Worm (Caenorhabditis elegans) whole organism, young adult: ENCODE data around the gene mrps-14.

Experiments
- C06A6.2 ChIP-seq: fragments of 200-800 bp; sonication (Bioruptor generic); conservative IDR thresholded peaks from 2 replicates; pipeline ENCODE4 v1.3.6; 2022; ENCODE audit warnings: missing genetic modification characterization, missing compliant biosample characterization
- C17E4.6 ChIP-seq: fragments of 200-800 bp; sonication (Bioruptor generic); IDR thresholded peaks from 2 replicates; pipeline ENCODE4 v1.3.6; 2022; ENCODE audit warnings: missing genetic modification reagents, missing genetic modification characterization, missing compliant biosample characterization
- K12H6.12 ChIP-seq: fragments of 200-800 bp; sonication (Bioruptor generic); optimal IDR thresholded peaks from 2 replicates; lab custom pipeline; 2018; ENCODE audit warnings: mild to moderate bottlenecking, missing genetic modification characterization, missing compliant biosample characterization
- T07F8.4 ChIP-seq: sonication (generic microtip); optimal IDR thresholded peaks from 2 replicates; lab custom pipeline; 2016; ENCODE audit warnings: mild to moderate bottlenecking, missing genetic modification characterization, moderate library complexity, missing compliant biosample characterization
- Y67H2A.10 ChIP-seq: fragments of 200-800 bp; sonication (Bioruptor generic); conservative IDR thresholded peaks from 2 replicates; pipeline ENCODE4 v1.3.6; 2022; ENCODE audit warnings: missing genetic modification reagents, missing genetic modification characterization, missing compliant biosample characterization
- Y95B8A.8 ChIP-seq: fragments of 200-800 bp; sonication (Bioruptor generic); IDR thresholded peaks from 2 replicates; pipeline ENCODE4 v1.3.6; 2022; ENCODE audit warnings: missing genetic modification reagents, missing genetic modification characterization, missing compliant biosample characterization
- ama-1 ChIP-seq, 3 experiments: fragments of 150-350 bp in 1 of 3; sonication (generic microtip) in 2 of 3; optimal IDR thresholded peaks; 2 replicates each; lab custom pipeline; 2014 to 2018; ENCODE audit warnings: missing biosample characterization in 2 of 3, missing genetic modification characterization in 2 of 3, missing genetic modification reagents in 2 of 3
- aptf-2 ChIP-seq: fragments of 200-800 bp; sonication (Bioruptor generic); conservative IDR thresholded peaks from 2 replicates; pipeline ENCODE4 v1.3.6; 2022; ENCODE audit warnings: missing genetic modification reagents, missing genetic modification characterization, missing compliant biosample characterization
- aptf-3 ChIP-seq: fragments of 200-800 bp; sonication (Bioruptor generic); IDR thresholded peaks from 2 replicates; pipeline ENCODE4 v1.3.6; 2022; ENCODE audit warnings: missing genetic modification characterization, missing compliant biosample characterization
- attf-6 ChIP-seq: fragments of 200-800 bp; sonication (Bioruptor generic); IDR thresholded peaks from 2 replicates; pipeline ENCODE4 v1.3.6; 2022; ENCODE audit warnings: missing genetic modification reagents, missing genetic modification characterization, missing compliant biosample characterization
- bed-2 ChIP-seq: fragments of 200-800 bp; sonication (Bioruptor generic); IDR thresholded peaks from 2 replicates; pipeline ENCODE4 v1.3.6; 2022; ENCODE audit warnings: missing genetic modification reagents, missing genetic modification characterization, missing compliant biosample characterization
- cebp-1 ChIP-seq, 2 experiments: fragments of 200-800 bp in 1 of 2; sonication (Bioruptor generic) in 1 of 2; sonication (generic microtip) in 1 of 2; IDR thresholded peaks in 1 of 2; optimal IDR thresholded peaks in 1 of 2; 2 replicates each; pipeline versions ENCODE4 v1.3.6 to Lab custom; 2017 to 2022; ENCODE audit warnings: missing compliant biosample characterization in 2 of 2, missing genetic modification characterization in 2 of 2, mild to moderate bottlenecking in 1 of 2, missing genetic modification reagents in 1 of 2, moderate library complexity in 1 of 2
- cebp-2 ChIP-seq: fragments of 200-800 bp; sonication (Bioruptor generic); IDR thresholded peaks from 2 replicates; pipeline ENCODE4 v1.3.6; 2022; ENCODE audit warnings: missing genetic modification characterization, missing compliant biosample characterization
- ceh-27 ChIP-seq: fragments of 200-800 bp; sonication (Bioruptor generic); optimal IDR thresholded peaks from 2 replicates; lab custom pipeline; 2018; ENCODE audit warnings: mild to moderate bottlenecking, missing genetic modification characterization, moderate library complexity, missing compliant biosample characterization
- ceh-40 ChIP-seq: fragments of 200-800 bp; sonication (Bioruptor generic); IDR thresholded peaks from 2 replicates; pipeline ENCODE4 v1.3.6; 2022; ENCODE audit warnings: missing genetic modification characterization, missing compliant biosample characterization
- ceh-79 ChIP-seq: sonication (generic microtip); optimal IDR thresholded peaks from 2 replicates; lab custom pipeline; 2017; ENCODE audit warnings: mild to moderate bottlenecking, missing genetic modification characterization, missing compliant biosample characterization
- ceh-91 ChIP-seq: fragments of 200-800 bp; sonication (Bioruptor generic); IDR thresholded peaks from 2 replicates; pipeline ENCODE4 v1.3.6; 2022; ENCODE audit warnings: missing genetic modification reagents, missing genetic modification characterization, missing compliant biosample characterization
- chd-7 ChIP-seq: sonication (generic microtip); optimal IDR thresholded peaks from 2 replicates; lab custom pipeline; 2016; ENCODE audit warnings: mild to moderate bottlenecking, missing genetic modification characterization, moderate library complexity, missing compliant biosample characterization
- dox-1 ChIP-seq: fragments of 200-800 bp; sonication (Bioruptor generic); IDR thresholded peaks from 2 replicates; pipeline ENCODE4 v1.3.6; 2022; ENCODE audit warnings: missing genetic modification reagents, missing genetic modification characterization, missing compliant biosample characterization
- efl-1 ChIP-seq: fragments of 150-350 bp; optimal IDR thresholded peaks from 2 replicates; lab custom pipeline; 2014; ENCODE audit warnings: missing biosample characterization, missing genetic modification reagents, missing genetic modification characterization
- egrh-3 ChIP-seq: fragments of 200-800 bp; sonication (Bioruptor generic); IDR thresholded peaks from 2 replicates; pipeline ENCODE4 v1.3.6; 2022; ENCODE audit warnings: missing genetic modification reagents, missing genetic modification characterization, missing compliant biosample characterization
- ekl-4 ChIP-seq: fragments of 200-800 bp; sonication (Bioruptor generic); IDR thresholded peaks from 2 replicates; pipeline ENCODE4 v1.3.6; 2022; ENCODE audit warnings: missing genetic modification reagents, missing genetic modification characterization, missing compliant biosample characterization
- ets-4 ChIP-seq: fragments of 200-800 bp; sonication (Bioruptor generic); optimal IDR thresholded peaks from 2 replicates; lab custom pipeline; 2018; ENCODE audit warnings: mild to moderate bottlenecking, missing genetic modification characterization, missing compliant biosample characterization
- fkh-3 ChIP-seq: sonication (generic microtip); optimal IDR thresholded peaks from 2 replicates; lab custom pipeline; 2016; ENCODE audit warnings: mild to moderate bottlenecking, missing genetic modification characterization, missing compliant biosample characterization
- him-1 ChIP-seq: sonication (generic microtip); optimal IDR thresholded peaks from 2 replicates; lab custom pipeline; 2016; ENCODE audit warnings: missing genotype, missing genetic modification reagents, missing genetic modification characterization, missing compliant biosample characterization
- hmg-20 ChIP-seq: fragments of 200-800 bp; sonication (Bioruptor generic); IDR thresholded peaks from 2 replicates; pipeline ENCODE4 v1.3.6; 2022; ENCODE audit warnings: missing genetic modification reagents, missing genetic modification characterization, missing compliant biosample characterization
- lin-26 ChIP-seq: fragments of 200-800 bp; sonication (Bioruptor generic); IDR thresholded peaks from 2 replicates; pipeline ENCODE4 v1.3.6; 2022; ENCODE audit warnings: missing genetic modification reagents, missing genetic modification characterization, missing compliant biosample characterization
- lin-35 ChIP-seq, 3 experiments: fragments of 150-350 bp in 2 of 3; sonication (generic microtip) in 1 of 3; optimal IDR thresholded peaks; 2 replicates each; lab custom pipeline; 2014 to 2018; ENCODE audit warnings: missing biosample characterization in 3 of 3, missing genetic modification characterization in 3 of 3, missing genetic modification reagents in 3 of 3
- lir-1 ChIP-seq: fragments of 200-800 bp; sonication (Bioruptor generic); conservative IDR thresholded peaks from 2 replicates; pipeline ENCODE4 v1.3.6; 2022; ENCODE audit warnings: missing genetic modification reagents, missing genetic modification characterization, missing compliant biosample characterization
- lsy-27 ChIP-seq: sonication (generic microtip); optimal IDR thresholded peaks from 2 replicates; lab custom pipeline; 2017; ENCODE audit warnings: missing genetic modification characterization, mild to moderate bottlenecking, missing compliant biosample characterization, antibody characterized with exemption, missing genotype, borderline replicate concordance; ENCODE audit not compliant: insufficient read depth
- madf-10 ChIP-seq: sonication (generic microtip); optimal IDR thresholded peaks from 2 replicates; lab custom pipeline; 2016; ENCODE audit warnings: mild to moderate bottlenecking, missing genetic modification characterization, missing compliant biosample characterization
- madf-8 ChIP-seq: fragments of 200-800 bp; sonication (Bioruptor generic); conservative IDR thresholded peaks from 2 replicates; pipeline ENCODE4 v1.3.6; 2022; ENCODE audit warnings: missing genetic modification reagents, missing genetic modification characterization, missing compliant biosample characterization
- mes-4 ChIP-seq: sonication (generic microtip); optimal IDR thresholded peaks from 2 replicates; lab custom pipeline; 2016; ENCODE audit warnings: missing genotype, missing genetic modification characterization, missing compliant biosample characterization
- mxl-1 ChIP-seq: sonication (generic microtip); optimal IDR thresholded peaks from 2 replicates; lab custom pipeline; 2016; ENCODE audit warnings: missing genetic modification characterization, missing compliant biosample characterization
- nhr-120 ChIP-seq: fragments of 200-800 bp; sonication (Bioruptor generic); IDR thresholded peaks from 2 replicates; pipeline ENCODE4 v1.3.6; 2022; ENCODE audit warnings: missing genetic modification characterization, missing compliant biosample characterization
- nhr-179 ChIP-seq: sonication (generic microtip); optimal IDR thresholded peaks from 2 replicates; lab custom pipeline; 2016; ENCODE audit warnings: mild to moderate bottlenecking, missing genetic modification characterization, missing compliant biosample characterization
- nhr-80 ChIP-seq: sonication (generic microtip); optimal IDR thresholded peaks from 2 replicates; lab custom pipeline; 2016; ENCODE audit warnings: missing genetic modification characterization, missing compliant biosample characterization
- pbrm-1 ChIP-seq: fragments of 200-800 bp; sonication (Bioruptor generic); IDR thresholded peaks from 2 replicates; pipeline ENCODE4 v1.3.6; 2022; ENCODE audit warnings: missing genetic modification reagents, missing genetic modification characterization, missing compliant biosample characterization
- rec-8 ChIP-seq, 2 experiments: sonication (generic microtip); optimal IDR thresholded peaks; 2 replicates each; lab custom pipeline; 2016; ENCODE audit warnings: mild to moderate bottlenecking in 2 of 2, missing genetic modification characterization in 2 of 2, missing genetic modification reagents in 2 of 2, missing genotype in 2 of 2, missing biosample characterization in 1 of 2, missing compliant biosample characterization in 1 of 2, moderate library complexity in 1 of 2
- repo-1 ChIP-seq: sonication (generic microtip); optimal IDR thresholded peaks from 2 replicates; lab custom pipeline; 2017; ENCODE audit warnings: mild to moderate bottlenecking, missing genetic modification characterization, missing compliant biosample characterization
- snpc-1.3 ChIP-seq: sonication (generic microtip); optimal IDR thresholded peaks from 2 replicates; lab custom pipeline; 2017; ENCODE audit warnings: missing genetic modification characterization, mild to moderate bottlenecking, missing compliant biosample characterization, antibody characterized with exemption, moderate library complexity, missing genotype, missing genetic modification reagents; ENCODE audit not compliant: insufficient read depth
- snpc-4 ChIP-seq, 5 experiments: fragments of 150-350 bp in 1 of 5; sonication (generic microtip) in 4 of 5; optimal IDR thresholded peaks; 2 replicates each; lab custom pipeline; 2014 to 2018; ENCODE audit warnings: missing genetic modification characterization in 5 of 5, missing biosample characterization in 3 of 5, antibody characterized with exemption in 2 of 5, mild to moderate bottlenecking in 2 of 5, missing compliant biosample characterization in 2 of 5, missing genotype in 2 of 5, moderate library complexity in 2 of 5, missing genetic modification reagents in 1 of 5
- unc-62 ChIP-seq: fragments of 150-350 bp; optimal IDR thresholded peaks from 2 replicates; lab custom pipeline; 2014; ENCODE audit warnings: missing biosample characterization, missing genetic modification reagents, missing genetic modification characterization
- zim-3 ChIP-seq: sonication (generic microtip); optimal IDR thresholded peaks from 2 replicates; lab custom pipeline; 2017; ENCODE audit warnings: mild to moderate bottlenecking, missing genetic modification characterization, moderate library complexity, missing compliant biosample characterization
- ztf-25 ChIP-seq: fragments of 200-800 bp; sonication (Bioruptor generic); IDR thresholded peaks from 2 replicates; pipeline ENCODE4 v1.3.6; 2022; ENCODE audit warnings: missing genetic modification reagents, missing genetic modification characterization, missing compliant biosample characterization

Gene mrps-14

ce11 chrII:10248355-10249041, 6.2 kb upstream of the mrps-14 start, which contains the start of gene atad-3 (continued):
- TF ChIP-seq aptf-2 (GFP tag; lab: Robert Waterston, UW) (peak; percentile 94), T07F8.4 (peak; percentile 36), C06A6.2 (GFP tag; lab: Robert Waterston, UW) (peak; percentile 89), attf-6 (GFP tag; lab: Robert Waterston, UW) (peak; percentile 63; the same call in 1 of the 2 replicates), nhr-80 (tag; lab: Kevin White, UChicago) (peak; percentile 63), efl-1 (GFP tag; lab: Kevin White, UChicago) (peak; percentile 68), madf-10 (tag; lab: Kevin White, UChicago) (peak; percentile 87), ets-4 (GFP tag; lab: Kevin White, UChicago) (no peak), ama-1 (optimal IDR thresholded peaks at IDR 0.05; lab: Kevin White, UChicago) (no peak), ama-1 (GFP tag; optimal IDR thresholded peaks at IDR 0.05; lab: Kevin White, UChicago) (no peak), ceh-40 (GFP tag; lab: Robert Waterston, UW) (peak; percentile 78; the same call in 1 of the 2 replicates), madf-8 (GFP tag; lab: Robert Waterston, UW) (peak; percentile 77), dox-1 (GFP tag; lab: Robert Waterston, UW) (peak; percentile 98), ekl-4 (GFP tag; lab: Robert Waterston, UW) (peak; percentile 94), Y95B8A.8 (GFP tag; lab: Robert Waterston, UW) (peak; percentile 97), him-1 (tag; lab: Kevin White, UChicago) (no peak), K12H6.12 (tag; lab: Kevin White, UChicago) (peak; percentile 79), rec-8 (tag; optimal IDR thresholded peaks at IDR 0.05; lab: Kevin White, UChicago) (peak; percentile 23 to 49), lsy-27 (no peak), bed-2 (peak; percentile 97), zim-3 (tag; lab: Kevin White, UChicago) (peak; percentile 66), lin-26 (peak; percentile 95), nhr-179 (tag; lab: Kevin White, UChicago) (no peak), hmg-20 (GFP tag; lab: Robert Waterston, UW) (peak; percentile 87), repo-1 (tag; lab: Kevin White, UChicago) (no peak), cebp-1 (GFP tag; IDR thresholded peaks at IDR 0.05; lab: Robert Waterston, UW) (peak; percentile 89), cebp-1 (tag; optimal IDR thresholded peaks at IDR 0.05; lab: Kevin White, UChicago) (peak; percentile 86), ztf-25 (GFP tag; lab: Robert Waterston, UW) (peak; percentile 98), chd-7 (peak; percentile 83), fkh-3 (tag; lab: Kevin White, UChicago) (no peak), mxl-1 (tag; lab: Kevin White, UChicago) (no peak), nhr-120 (GFP tag; lab: Robert Waterston, UW) (no peak), ceh-91 (GFP tag; lab: Robert Waterston, UW) (peak; percentile 93), ceh-27 (peak; percentile 94), lin-35 (GFP tag; optimal IDR thresholded peaks at IDR 0.05; lab: Kevin White, UChicago) (peak in 2 of 3 experiments; percentile 58 to 83), mes-4 (no peak), Y67H2A.10 (peak; percentile 95), snpc-1.3 (peak; percentile 12), pbrm-1 (GFP tag; lab: Robert Waterston, UW) (peak; percentile 98), aptf-3 (GFP tag; lab: Robert Waterston, UW) (no peak), egrh-3 (peak; percentile 90), unc-62 (GFP tag; lab: Kevin White, UChicago) (no peak), cebp-2 (peak; percentile 68; the same call in 1 of the 2 replicates), snpc-4 (GFP tag; optimal IDR thresholded peaks at IDR 0.05; lab: Kevin White, UChicago) (peak; percentile 23), snpc-4 (tag; optimal IDR thresholded peaks at IDR 0.05; lab: Kevin White, UChicago) (peak; percentile 21 to 69 (median 52)), ceh-79 (tag; lab: Kevin White, UChicago) (no peak), lir-1 (GFP tag; lab: Robert Waterston, UW) (peak; percentile 93), C17E4.6 (peak; percentile 90)
